Worm (Caenorhabditis elegans): ENCODE measurements around the gene F19B10.3.

ce11 chrII:3659776-3660175, 4.8 kb upstream of the F19B10.3 start, which contains the start of gene F19B10.4:
- no peak for TF ChIP-seq him-1 (tag; optimal IDR thresholded peaks at IDR 0.05)
- TF ChIP-seq dao-5 (tag; optimal IDR thresholded peaks at IDR 0.05): no peak
- TF ChIP-seq W03F9.2 (tag; optimal IDR thresholded peaks at IDR 0.05): no peak
